Worm (Caenorhabditis elegans) whole organism, L1 larva: Measurements from ENCODE around the gene nas-15.

ENCODE experiments used
- aha-1 ChIP-seq: fragments of 150-350 bp; optimal IDR thresholded peaks from 2 replicates; lab custom pipeline; 2014; ENCODE audit warnings: missing biosample characterization, missing genetic modification characterization
- ceh-8 ChIP-seq: fragments of 200-800 bp; sonication (Bioruptor generic); optimal IDR thresholded peaks from 2 replicates; lab custom pipeline; 2018; ENCODE audit warnings: mild to moderate bottlenecking, missing genetic modification characterization, moderate library complexity, missing compliant biosample characterization
- fkh-4 ChIP-seq: sonication (generic microtip); optimal IDR thresholded peaks from 2 replicates; lab custom pipeline; 2016; ENCODE audit warnings: missing compliant biosample characterization, missing genetic modification characterization, borderline replicate concordance
- fos-1 ChIP-seq: fragments of 150-350 bp; optimal IDR thresholded peaks from 2 replicates; lab custom pipeline; 2014; ENCODE audit warnings: missing biosample characterization, missing genetic modification characterization
- irx-1 ChIP-seq: sonication (generic microtip); optimal IDR thresholded peaks from 2 replicates; lab custom pipeline; 2016; ENCODE audit warnings: missing genetic modification characterization, missing compliant biosample characterization
- lin-35 ChIP-seq, 2 experiments: fragments of 150-350 bp; optimal IDR thresholded peaks; 2 replicates each; lab custom pipeline; 2014; ENCODE audit warnings: missing biosample characterization in 2 of 2, missing genetic modification characterization in 2 of 2, missing genetic modification reagents in 2 of 2
- nhr-28 ChIP-seq: fragments of 150-350 bp; optimal IDR thresholded peaks from 2 replicates; lab custom pipeline; 2014; ENCODE audit warnings: missing biosample characterization, missing genetic modification characterization
- nhr-76 ChIP-seq: sonication (generic microtip); optimal IDR thresholded peaks from 2 replicates; lab custom pipeline; 2017; ENCODE audit warnings: missing biosample characterization, missing genetic modification characterization
- tbx-2 ChIP-seq: sonication (generic microtip); optimal IDR thresholded peaks from 2 replicates; lab custom pipeline; 2016; ENCODE audit warnings: missing genetic modification characterization, missing compliant biosample characterization
- unc-130 ChIP-seq: fragments of 150-350 bp; optimal IDR thresholded peaks from 2 replicates; lab custom pipeline; 2017; ENCODE audit warnings: missing biosample characterization, missing genetic modification characterization, inconsistent platforms
- unc-30 ChIP-seq: sonication (generic microtip); optimal IDR thresholded peaks from 2 replicates; lab custom pipeline; 2017; ENCODE audit warnings: missing biosample characterization, missing genetic modification characterization
- ztf-4 ChIP-seq: fragments of 150-350 bp; optimal IDR thresholded peaks from 2 replicates; lab custom pipeline; 2014; ENCODE audit warnings: missing biosample characterization, missing genetic modification characterization

DNA sequence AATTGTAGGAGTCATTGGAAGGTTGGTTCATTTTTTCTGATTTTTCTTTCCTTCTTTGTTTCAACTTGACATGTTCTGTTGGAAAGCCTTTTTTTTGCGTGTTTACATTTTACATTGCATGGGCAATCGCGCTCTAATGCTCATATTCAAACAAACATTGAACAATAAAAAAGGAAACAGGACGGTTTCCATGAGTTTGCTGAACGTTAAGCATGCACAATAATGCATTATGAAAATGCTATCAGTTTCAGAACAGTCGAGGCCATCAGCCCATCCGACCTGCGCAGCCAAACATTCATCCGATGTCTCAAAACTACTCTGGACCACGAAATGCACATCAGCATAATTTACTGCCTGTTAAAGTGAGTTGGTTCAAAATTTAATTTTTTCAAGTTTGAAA lies 13.1 kb downstream of the nas-15 start:
- TF ChIP-seq tbx-2 (tag; lab: Kevin White, UChicago) (no peak), ceh-8 (GFP tag; lab: Kevin White, UChicago) (no peak), ztf-4 (no peak), unc-130 (tag; lab: Kevin White, UChicago) (no peak), aha-1 (tag; lab: Kevin White, UChicago) (no peak), fkh-4 (tag; lab: Kevin White, UChicago) (no peak), lin-35 (GFP tag; optimal IDR thresholded peaks at IDR 0.05; lab: Kevin White, UChicago) (no peak), nhr-76 (tag; lab: Kevin White, UChicago) (no peak), fos-1 (no peak), irx-1 (tag; lab: Kevin White, UChicago) (no peak), unc-30 (tag; lab: Kevin White, UChicago) (no peak), nhr-28 (tag; lab: Kevin White, UChicago) (no peak)
